Worm (Caenorhabditis elegans): ENCODE results near the gene F16G10.2.

DNA sequence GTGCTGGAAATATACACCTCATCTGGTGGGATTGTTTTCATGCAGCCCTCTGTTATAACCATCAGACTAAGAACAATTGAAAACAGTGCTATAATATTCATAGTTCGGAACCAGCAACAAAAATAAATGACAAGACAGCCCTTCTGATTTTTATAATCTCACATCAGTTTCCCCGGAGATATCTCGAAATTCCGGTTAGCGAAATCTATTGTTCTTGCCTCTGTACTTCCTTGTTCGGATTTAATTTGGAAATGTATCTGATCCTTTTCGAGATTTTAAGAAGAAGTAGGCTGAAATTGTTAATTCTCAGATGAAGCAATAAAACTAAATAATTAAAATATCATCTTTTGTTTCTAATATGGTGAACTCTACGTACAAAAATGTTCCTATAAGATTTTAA, 11.4 kb upstream of the F16G10.2 start, which contains the start of gene F43C11.11:
- TF ChIP-seq Y67H2A.10 (GFP tag; conservative IDR thresholded peaks at IDR 0.05) (no peak), Y79H2A.3 (GFP tag; conservative IDR thresholded peaks at IDR 0.05) (no peak), ztf-22 (GFP tag; optimal IDR thresholded peaks at IDR 0.05) (no peak), unc-130 (GFP tag; optimal IDR thresholded peaks at IDR 0.05) (no peak), atf-7 (tag; optimal IDR thresholded peaks at IDR 0.05) (no peak), lag-1 (GFP tag; IDR thresholded peaks at IDR 0.05) (no peak), C06A6.2 (GFP tag; conservative IDR thresholded peaks at IDR 0.05) (no peak), ceh-40 (GFP tag; IDR thresholded peaks at IDR 0.05) (no peak), nfya-1 (tag; optimal IDR thresholded peaks at IDR 0.05; ENCODE audit: borderline replicate concordance, insufficient read depth) (no peak), B0336.3 (GFP tag; IDR thresholded peaks at IDR 0.05) (no peak), F10E7.11 (tag; optimal IDR thresholded peaks at IDR 0.05) (no peak), let-526 (GFP tag; IDR thresholded peaks at IDR 0.05) (no peak), nhr-120 (GFP tag; IDR thresholded peaks at IDR 0.05) (no peak)

Measured in whole organism, young adult.